Worm (Caenorhabditis elegans) whole organism, L3 larva: ENCODE measurements around the gene Y51B9A.5.

Experiments
- nfya-1 ChIP-seq: sonication (generic microtip); optimal IDR thresholded peaks from 2 replicates; lab custom pipeline; 2017; ENCODE audit warnings: missing genetic modification characterization, mild to moderate bottlenecking, missing compliant biosample characterization, antibody characterized with exemption, moderate library complexity; ENCODE audit not compliant: insufficient read depth
- nhr-11 ChIP-seq: fragments of 150-350 bp; optimal IDR thresholded peaks from 2 replicates; lab custom pipeline; 2014; ENCODE audit warnings: missing biosample characterization, missing genetic modification characterization
- nhr-28 ChIP-seq: fragments of 150-350 bp; optimal IDR thresholded peaks from 2 replicates; lab custom pipeline; 2014; ENCODE audit warnings: missing biosample characterization, missing genetic modification characterization
- skn-1 ChIP-seq: fragments of 150-350 bp; optimal IDR thresholded peaks from 2 replicates; lab custom pipeline; 2014; ENCODE audit warnings: missing biosample characterization, missing genetic modification characterization
- ztf-11 ChIP-seq: fragments of 150-350 bp; optimal IDR thresholded peaks from 2 replicates; lab custom pipeline; 2014; ENCODE audit warnings: missing biosample characterization, missing genetic modification characterization

DNA sequence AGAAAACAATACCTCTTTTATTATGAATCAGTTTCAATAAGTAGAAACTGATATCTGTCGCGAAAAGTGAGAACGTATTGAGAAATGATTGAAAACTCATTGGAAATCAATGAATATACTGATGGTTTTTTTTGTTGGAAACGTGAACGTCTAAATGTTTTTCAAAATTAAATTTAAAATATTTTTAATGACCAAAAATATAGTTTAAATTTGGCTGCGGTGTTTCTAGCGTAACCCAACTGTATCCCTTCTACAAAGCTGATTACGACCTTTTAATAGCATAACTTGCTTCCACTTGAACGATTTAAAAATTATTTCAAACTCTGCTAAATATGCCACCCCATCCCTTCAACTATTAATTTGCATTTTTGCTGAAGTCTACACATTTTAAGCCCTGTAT lies 7.6 kb downstream of the Y51B9A.5 start, which contains the start of gene M176.9:
- no peak for TF ChIP-seq ztf-11 (tag; lab: Kevin White, UChicago)
- no peak for TF ChIP-seq skn-1
- TF ChIP-seq nhr-28 (tag; lab: Kevin White, UChicago): no peak
- TF ChIP-seq nfya-1: no peak
- no peak for TF ChIP-seq nhr-11
